Fruit fly (Drosophila melanogaster) Kc167 (cell line): ENCODE results near the gene wor.

Experiments used
- h ChIP-seq: fragments of >200 bp; optimal IDR thresholded peaks from 3 replicates; lab custom pipeline; 2018; ENCODE audit warnings: missing external identifiers
- psq ChIP-seq: fragments of >200 bp; optimal IDR thresholded peaks from 2 replicates; lab custom pipeline; 2017; ENCODE audit warnings: missing external identifiers

dm6 chr2L:15390421-15390820 lies 35.0 kb downstream of the wor start:
- TF ChIP-seq psq (lab: Kevin White, UChicago), result no peak
- no peak for TF ChIP-seq h (lab: Kevin White, UChicago)
